Worm (Caenorhabditis elegans): ENCODE results near the gene gst-13.

DNA sequence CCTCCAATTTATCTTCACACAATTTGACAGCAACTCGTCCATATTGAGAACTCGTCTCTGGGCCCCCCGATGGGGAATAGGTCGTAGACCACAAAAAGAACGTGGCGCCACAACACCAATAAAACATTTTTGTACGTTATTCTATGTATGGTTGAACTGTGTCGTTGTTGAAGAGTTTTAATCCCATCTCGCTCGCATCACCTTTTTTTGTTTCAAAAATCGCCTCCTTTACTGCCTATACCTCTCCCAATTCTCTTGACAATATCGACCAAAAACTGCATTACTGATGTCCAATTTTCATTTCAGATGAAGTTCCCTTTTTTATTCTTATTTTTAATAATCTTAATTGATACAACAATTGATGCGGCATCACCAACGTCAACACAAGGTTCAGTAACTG is 34.0 kb upstream of the gst-13 start, which contains the start of gene let-23:
- TF ChIP-seq egl-44 (GFP tag; IDR thresholded peaks at IDR 0.05): no peak
- TF ChIP-seq ztf-6 (GFP tag; IDR thresholded peaks at IDR 0.05): no peak
- no peak for TF ChIP-seq dpff-1 (tag; optimal IDR thresholded peaks at IDR 0.05)
- no peak for TF ChIP-seq nfya-1 (tag; optimal IDR thresholded peaks at IDR 0.05; ENCODE audit: borderline replicate concordance, insufficient read depth)
- no peak for TF ChIP-seq ama-1 (optimal IDR thresholded peaks at IDR 0.05)
- no peak for TF ChIP-seq ama-1 (GFP tag; optimal IDR thresholded peaks at IDR 0.05)

Measured in whole organism, young adult.